Fruit fly (Drosophila melanogaster) whole organism, embryonic: ENCODE measurements around the gene CG32686.

Experiments used
- Gug ChIP-seq: fragments of 200-800 bp; sonication (Bioruptor generic); IDR thresholded peaks from 4 replicates; pipeline ENCODE4 v1.3.6; 2022; ENCODE audit warnings: missing biosample characterization, missing genetic modification characterization
- fd96Cb ChIP-seq: fragments of 200-800 bp; sonication (Bioruptor generic); optimal IDR thresholded peaks from 2 replicates; lab custom pipeline; 2018; ENCODE audit warnings: missing biosample characterization, mild to moderate bottlenecking, missing genetic modification characterization, moderate library complexity

dm6 chrX:10326346-10326830, 48.7 kb downstream of the CG32686 start, which contains the start of gene CG2909:
- TF ChIP-seq fd96Cb (tag; lab: Kevin White, UChicago) (no peak), Gug (no peak)
